Worm (Caenorhabditis elegans): ENCODE results near the gene cec-5.

DNA sequence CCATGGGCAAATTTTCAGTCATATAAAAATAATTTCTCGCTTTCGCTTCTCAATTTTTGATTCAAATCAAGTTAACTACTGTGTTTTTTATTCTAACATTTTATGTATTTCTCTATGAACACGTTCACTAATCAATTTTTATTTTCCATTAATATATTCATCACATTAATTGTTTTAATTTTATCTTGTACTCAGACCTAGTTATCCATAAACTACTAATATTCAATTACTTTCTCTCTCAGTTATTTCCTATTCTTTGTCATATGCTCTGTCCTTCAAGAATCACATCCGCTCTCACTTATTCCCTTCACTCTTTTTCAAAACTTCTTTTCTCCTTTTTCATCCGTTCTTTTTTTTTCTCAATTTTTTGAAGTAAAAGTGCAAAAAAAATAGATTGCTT, 7.1 kb upstream of the cec-5 start:
- no peak for TF ChIP-seq ama-1 (optimal IDR thresholded peaks at IDR 0.05)
- TF ChIP-seq syd-9 (tag; optimal IDR thresholded peaks at IDR 0.05): no peak
- TF ChIP-seq K02D7.2 (tag; optimal IDR thresholded peaks at IDR 0.05): no peak
- no peak for TF ChIP-seq nhr-11 (tag; optimal IDR thresholded peaks at IDR 0.05)
- TF ChIP-seq gmeb-2 (tag; optimal IDR thresholded peaks at IDR 0.05): no peak
- TF ChIP-seq mec-3 (tag; optimal IDR thresholded peaks at IDR 0.05; ENCODE audit: borderline replicate concordance): no peak
- no peak for TF ChIP-seq C08G9.2 (tag; optimal IDR thresholded peaks at IDR 0.05)
- TF ChIP-seq tbx-2 (tag; optimal IDR thresholded peaks at IDR 0.05): no peak
- no peak for TF ChIP-seq hlh-30 (tag; optimal IDR thresholded peaks at IDR 0.05; ENCODE audit: insufficient read depth)
